Worm (Caenorhabditis elegans) whole organism, late embryonic: ENCODE measurements around the gene srj-44.

Experiments used
- C38D4.7 ChIP-seq: fragments of 200-800 bp; sonication (Bioruptor generic); optimal IDR thresholded peaks from 2 replicates; lab custom pipeline; 2018; ENCODE audit warnings: mild to moderate bottlenecking, missing genetic modification characterization, moderate library complexity, missing compliant biosample characterization
- ahr-1 ChIP-seq: sonication (generic microtip); optimal IDR thresholded peaks from 2 replicates; lab custom pipeline; 2016; ENCODE audit warnings: missing genetic modification characterization, missing compliant biosample characterization
- ama-1 ChIP-seq: fragments of 150-350 bp; optimal IDR thresholded peaks from 2 replicates; lab custom pipeline; 2014
- fkh-10 ChIP-seq: fragments of 150-350 bp; optimal IDR thresholded peaks from 2 replicates; lab custom pipeline; 2014; ENCODE audit warnings: missing biosample characterization, missing genetic modification reagents, missing genetic modification characterization
- hlh-30 ChIP-seq: sonication (generic microtip); optimal IDR thresholded peaks from 2 replicates; lab custom pipeline; 2017; ENCODE audit warnings: antibody characterized with exemption, missing genetic modification characterization, missing compliant biosample characterization; ENCODE audit not compliant: insufficient read depth
- odd-2 ChIP-seq: sonication (generic microtip); optimal IDR thresholded peaks from 2 replicates; lab custom pipeline; 2017; ENCODE audit warnings: antibody characterized with exemption, mild to moderate bottlenecking, missing genetic modification characterization, missing compliant biosample characterization
- pat-9 ChIP-seq: fragments of 200-800 bp; sonication (Bioruptor generic); optimal IDR thresholded peaks from 2 replicates; lab custom pipeline; 2018; ENCODE audit warnings: mild to moderate bottlenecking, missing genetic modification characterization, moderate library complexity, missing compliant biosample characterization
- pha-4 ChIP-seq: fragments of 150-350 bp; optimal IDR thresholded peaks from 2 replicates; lab custom pipeline; 2018; ENCODE audit warnings: missing biosample characterization, missing genetic modification reagents, missing genetic modification characterization
- rnt-1 ChIP-seq: sonication (generic microtip); optimal IDR thresholded peaks from 2 replicates; lab custom pipeline; 2016; ENCODE audit warnings: missing genetic modification characterization, missing compliant biosample characterization
- tbx-2 ChIP-seq: sonication (generic microtip); optimal IDR thresholded peaks from 2 replicates; lab custom pipeline; 2016; ENCODE audit warnings: missing genetic modification characterization, missing compliant biosample characterization
- ztf-16 ChIP-seq: sonication (generic microtip); optimal IDR thresholded peaks from 2 replicates; lab custom pipeline; 2017; ENCODE audit warnings: missing genetic modification characterization, missing compliant biosample characterization

- TF ChIP-seq ama-1 (lab: Kevin White, UChicago): no peak
- no peak for TF ChIP-seq tbx-2 (tag; lab: Kevin White, UChicago)
- no peak for TF ChIP-seq pat-9 (tag; lab: Kevin White, UChicago)
- no peak for TF ChIP-seq ztf-16 (tag; lab: Kevin White, UChicago)
- no peak for TF ChIP-seq C38D4.7 (GFP tag; lab: Kevin White, UChicago)
- TF ChIP-seq rnt-1 (tag; lab: Kevin White, UChicago): no peak
- no peak for TF ChIP-seq ahr-1 (tag; lab: Kevin White, UChicago)
- TF ChIP-seq hlh-30 (tag; lab: Kevin White, UChicago): no peak
- TF ChIP-seq pha-4 (tag; lab: Kevin White, UChicago): no peak
- no peak for TF ChIP-seq fkh-10 (GFP tag; lab: Kevin White, UChicago)
- no peak for TF ChIP-seq odd-2
Measured at ce11 chrV:2857842-2858241, 12.2 kb upstream of the srj-44 start, which contains the start of gene srj-55.
